Worm (Caenorhabditis elegans) whole organism, L1 larva: Measurements from ENCODE around the gene spe-19.

Experiments used
- alr-1 ChIP-seq: fragments of 200-800 bp; sonication (Bioruptor generic); optimal IDR thresholded peaks from 2 replicates; lab custom pipeline; 2018; ENCODE audit warnings: borderline replicate concordance, mild to moderate bottlenecking, missing genetic modification characterization, missing compliant biosample characterization
- ama-1 ChIP-seq: fragments of 150-350 bp; optimal IDR thresholded peaks from 2 replicates; lab custom pipeline; 2014
- efl-1 ChIP-seq, 4 experiments: fragments of 150-350 bp; optimal IDR thresholded peaks in 3 of 4; peaks in 1 of 4; 1 replicate in 1 of 4; 2 replicates in 3 of 4; lab custom pipeline; 2014; ENCODE audit warnings: missing biosample characterization in 2 of 4, missing genetic modification characterization in 2 of 4, missing genetic modification reagents in 2 of 4
- ets-5 ChIP-seq: fragments of 200-800 bp; sonication (Bioruptor generic); IDR thresholded peaks from 2 replicates; pipeline ENCODE4 v1.3.6; 2022; ENCODE audit warnings: missing genetic modification characterization, missing compliant biosample characterization
- fkh-10 ChIP-seq: sonication (generic microtip); optimal IDR thresholded peaks from 2 replicates; lab custom pipeline; 2017; ENCODE audit warnings: missing biosample characterization, missing genetic modification reagents, missing genetic modification characterization
- lin-39 ChIP-seq: fragments of 150-350 bp; optimal IDR thresholded peaks from 2 replicates; lab custom pipeline; 2014; ENCODE audit warnings: missing biosample characterization, missing genetic modification reagents, missing genetic modification characterization
- nhr-20 ChIP-seq: sonication (generic microtip); optimal IDR thresholded peaks from 2 replicates; lab custom pipeline; 2016; ENCODE audit warnings: mild to moderate bottlenecking, missing genetic modification characterization, missing compliant biosample characterization
- nhr-71 ChIP-seq: sonication (generic microtip); optimal IDR thresholded peaks from 2 replicates; lab custom pipeline; 2016; ENCODE audit warnings: mild to moderate bottlenecking, missing genetic modification characterization, moderate library complexity, missing compliant biosample characterization
- snpc-4 ChIP-seq: fragments of 150-350 bp; optimal IDR thresholded peaks from 2 replicates; lab custom pipeline; 2014; ENCODE audit warnings: missing biosample characterization, missing genetic modification characterization
- sox-4 ChIP-seq: sonication (generic microtip); optimal IDR thresholded peaks from 2 replicates; lab custom pipeline; 2016; ENCODE audit warnings: missing genetic modification characterization, missing compliant biosample characterization
- zag-1 ChIP-seq: fragments of 150-350 bp; optimal IDR thresholded peaks from 2 replicates; lab custom pipeline; 2014; ENCODE audit warnings: missing biosample characterization, missing genetic modification characterization
- ztf-4 ChIP-seq: fragments of 150-350 bp; optimal IDR thresholded peaks from 2 replicates; lab custom pipeline; 2014; ENCODE audit warnings: missing biosample characterization, missing genetic modification characterization

DNA sequence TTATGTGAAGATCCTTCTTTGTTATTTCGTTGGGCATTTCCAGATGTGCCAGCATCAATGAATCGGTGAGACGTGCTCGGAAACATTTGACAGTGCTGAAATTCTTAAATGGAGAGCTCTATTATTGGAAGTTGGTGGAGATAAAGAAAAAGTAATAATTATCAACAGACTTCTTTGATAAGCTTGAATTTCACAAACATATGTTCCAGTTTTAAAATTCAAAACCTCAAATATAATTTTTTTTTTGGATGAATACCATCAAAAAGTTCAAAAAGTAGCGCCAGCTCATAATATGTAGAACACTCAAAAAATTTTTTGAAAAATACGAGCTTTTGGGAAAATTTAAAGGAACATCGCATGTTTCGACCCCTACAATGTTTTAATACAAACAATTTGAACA, 53.1 kb downstream of the spe-19 start, which contains the start of gene Y60A3A.25:
- TF ChIP-seq lin-39 (no peak), nhr-71 (tag; lab: Kevin White, UChicago) (no peak), ama-1 (no peak), nhr-20 (tag; lab: Kevin White, UChicago) (no peak), sox-4 (tag; lab: Kevin White, UChicago) (no peak), zag-1 (no peak), efl-1 (optimal IDR thresholded peaks at IDR 0.05; lab: Kevin White, UChicago) (no peak), efl-1 (GFP tag; optimal IDR thresholded peaks at IDR 0.05 in 1 of 2; lab: Kevin White, UChicago) (no peak), ztf-4 (no peak), snpc-4 (tag; lab: Kevin White, UChicago) (no peak), alr-1 (no peak), fkh-10 (GFP tag; lab: Kevin White, UChicago) (no peak), ets-5 (GFP tag; lab: Robert Waterston, UW) (no peak)
